Fruit fly (Drosophila melanogaster) whole organism, embryonic: ENCODE measurements around the gene CG12194.
A peak's percentile ranks its signal among the peaks of the same experiment; 100 is the strongest.

ENCODE experiments used
- B-H2 ChIP-seq: fragments of 200-800 bp; sonication (Bioruptor generic); optimal IDR thresholded peaks from 2 replicates; lab custom pipeline; 2018; ENCODE audit warnings: missing biosample characterization, mild to moderate bottlenecking, missing genetic modification characterization
- CG10267 ChIP-seq: fragments of 200-800 bp; sonication (Bioruptor generic); optimal IDR thresholded peaks from 2 replicates; lab custom pipeline; 2018; ENCODE audit warnings: missing biosample characterization, mild to moderate bottlenecking, missing genetic modification characterization, moderate library complexity
- CG11560 ChIP-seq: fragments of 200-800 bp; sonication (Bioruptor generic); IDR thresholded peaks from 3 replicates; pipeline ENCODE4 v1.3.6; 2022; ENCODE audit warnings: missing biosample characterization, missing genetic modification characterization
- CG12071 ChIP-seq: fragments of 200-800 bp; sonication (Bioruptor generic); optimal IDR thresholded peaks from 3 replicates; lab custom pipeline; 2018; ENCODE audit warnings: missing biosample characterization, mild to moderate bottlenecking, missing genetic modification characterization
- CG12236 ChIP-seq: fragments of 200-800 bp; sonication (Bioruptor generic); optimal IDR thresholded peaks from 2 replicates; lab custom pipeline; 2016; ENCODE audit warnings: missing biosample characterization, missing genetic modification characterization
- CG12299 ChIP-seq: fragments of 200-800 bp; sonication (Bioruptor generic); optimal IDR thresholded peaks from 2 replicates; lab custom pipeline; 2018; ENCODE audit warnings: missing biosample characterization, mild to moderate bottlenecking, missing genetic modification characterization
- CG1233 ChIP-seq: fragments of 200-800 bp; sonication (Bioruptor generic); optimal IDR thresholded peaks from 4 replicates; lab custom pipeline; 2018; ENCODE audit warnings: missing biosample characterization, mild to moderate bottlenecking, missing genetic modification characterization
- CG13296 ChIP-seq: fragments of 200-800 bp; sonication (Bioruptor generic); optimal IDR thresholded peaks from 3 replicates; lab custom pipeline; 2018; ENCODE audit warnings: missing biosample characterization, mild to moderate bottlenecking, missing genetic modification characterization
- CG13894 ChIP-seq: fragments of 200-800 bp; sonication (Bioruptor generic); optimal IDR thresholded peaks from 3 replicates; lab custom pipeline; 2018; ENCODE audit warnings: missing biosample characterization, mild to moderate bottlenecking, missing genetic modification characterization, moderate library complexity
- CG14050 ChIP-seq: fragments of 200-800 bp; sonication (Bioruptor generic); IDR thresholded peaks from 3 replicates; pipeline ENCODE4 v1.3.6; 2022; ENCODE audit warnings: missing biosample characterization, missing genetic modification characterization
- CG14441 ChIP-seq: fragments of 200-800 bp; sonication (Bioruptor generic); IDR thresholded peaks from 2 replicates; pipeline ENCODE4 v1.3.6; 2022; ENCODE audit warnings: missing biosample characterization, missing genetic modification characterization
- CG16813 ChIP-seq: fragments of 200-800 bp; sonication (Bioruptor generic); IDR thresholded peaks from 3 replicates; pipeline ENCODE4 v1.3.6; 2022; ENCODE audit warnings: missing biosample characterization, missing genetic modification characterization; ENCODE audit not compliant: partially characterized antibody
- CG17568 ChIP-seq: fragments of 200-800 bp; sonication (Bioruptor generic); optimal IDR thresholded peaks from 2 replicates; lab custom pipeline; 2018; ENCODE audit warnings: missing biosample characterization, mild to moderate bottlenecking, missing genetic modification characterization, moderate library complexity
- CG18619 ChIP-seq: fragments of 200-800 bp; sonication (Bioruptor generic); optimal IDR thresholded peaks from 3 replicates; lab custom pipeline; 2017; ENCODE audit warnings: missing biosample characterization, mild to moderate bottlenecking, missing genetic modification characterization
- CG2678 ChIP-seq: fragments of 200-800 bp; sonication (Bioruptor generic); optimal IDR thresholded peaks from 3 replicates; lab custom pipeline; 2019; ENCODE audit warnings: missing biosample characterization, mild to moderate bottlenecking, missing genetic modification characterization, moderate library complexity
- CG3065 ChIP-seq: fragments of 200-800 bp; sonication (Bioruptor generic); optimal IDR thresholded peaks from 2 replicates; lab custom pipeline; 2016; ENCODE audit warnings: missing biosample characterization, missing genetic modification characterization
- CG3281 ChIP-seq: fragments of 200-800 bp; sonication (Bioruptor generic); optimal IDR thresholded peaks from 3 replicates; lab custom pipeline; 2017; ENCODE audit warnings: missing biosample characterization, mild to moderate bottlenecking, missing genetic modification characterization
- CG34422 ChIP-seq: fragments of 200-800 bp; sonication (Bioruptor generic); IDR thresholded peaks from 3 replicates; pipeline ENCODE4 v1.3.6; 2022; ENCODE audit warnings: missing biosample characterization, missing genetic modification characterization
- CG6175 ChIP-seq: fragments of 200-800 bp; sonication (Bioruptor generic); IDR thresholded peaks from 3 replicates; pipeline ENCODE4 v1.3.6; 2022; ENCODE audit warnings: missing biosample characterization, missing genetic modification characterization
- CG6272 ChIP-seq: fragments of 200-800 bp; sonication (Bioruptor generic); IDR thresholded peaks from 2 replicates; pipeline ENCODE4 v1.3.6; 2022; ENCODE audit warnings: missing biosample characterization, missing genetic modification characterization
- CG8478 ChIP-seq: fragments of >200 bp; optimal IDR thresholded peaks from 2 replicates; lab custom pipeline; 2018
- CG8765 ChIP-seq: fragments of 200-800 bp; sonication (Bioruptor generic); IDR thresholded peaks from 2 replicates; pipeline ENCODE4 v1.3.6; 2022; ENCODE audit warnings: missing biosample characterization, missing genetic modification characterization
- CG9727 ChIP-seq: fragments of 200-800 bp; sonication (Bioruptor generic); optimal IDR thresholded peaks from 3 replicates; lab custom pipeline; 2017; ENCODE audit warnings: missing biosample characterization, mild to moderate bottlenecking, missing genetic modification characterization
- CoRest ChIP-seq: fragments of 200-800 bp; sonication (Bioruptor generic); optimal IDR thresholded peaks from 3 replicates; lab custom pipeline; 2018; ENCODE audit warnings: missing biosample characterization, mild to moderate bottlenecking, missing genetic modification characterization, moderate library complexity
- D ChIP-seq, 2 experiments: fragments of 200-800 bp in 1 of 2; fragments of >200 bp in 1 of 2; sonication (Bioruptor generic) in 1 of 2; optimal IDR thresholded peaks; 2 replicates in 1 of 2; 3 replicates in 1 of 2; lab custom pipeline; 2017; ENCODE audit warnings: mild to moderate bottlenecking in 1 of 2, missing biosample characterization in 1 of 2, missing genetic modification characterization in 1 of 2, missing genetic modification reagents in 1 of 2
- Dbx ChIP-seq: fragments of 200-800 bp; sonication (Bioruptor generic); IDR thresholded peaks from 3 replicates; pipeline ENCODE4 v1.3.6; 2022; ENCODE audit warnings: missing biosample characterization, missing genetic modification characterization
- H2.0 ChIP-seq: fragments of 200-800 bp; sonication (Bioruptor generic); IDR thresholded peaks from 2 replicates; pipeline ENCODE4 v1.3.6; 2022; ENCODE audit warnings: missing biosample characterization, missing genetic modification characterization
- Hmx ChIP-seq: fragments of 200-800 bp; sonication (Bioruptor generic); optimal IDR thresholded peaks from 2 replicates; lab custom pipeline; 2016; ENCODE audit warnings: missing biosample characterization, missing genetic modification characterization
- MTF-1 ChIP-seq: fragments of 200-800 bp; sonication (Bioruptor generic); optimal IDR thresholded peaks from 2 replicates; lab custom pipeline; 2018; ENCODE audit warnings: missing biosample characterization, mild to moderate bottlenecking, missing genetic modification characterization, borderline replicate concordance
- NFAT ChIP-seq: fragments of 200-800 bp; sonication (Bioruptor generic); IDR thresholded peaks from 2 replicates; pipeline ENCODE4 v1.3.6; 2022; ENCODE audit warnings: missing biosample characterization, missing genetic modification characterization
- Optix ChIP-seq: fragments of 200-800 bp; sonication (Bioruptor generic); IDR thresholded peaks from 3 replicates; pipeline ENCODE4 v1.3.6; 2022; ENCODE audit warnings: missing biosample characterization, missing genetic modification characterization
- ato ChIP-seq: fragments of 200-800 bp; sonication (Bioruptor generic); IDR thresholded peaks from 2 replicates; pipeline ENCODE4 v1.3.6; 2022; ENCODE audit warnings: missing biosample characterization, missing genetic modification characterization; ENCODE audit not compliant: partially characterized antibody
- caup ChIP-seq: fragments of 200-800 bp; sonication (Bioruptor generic); optimal IDR thresholded peaks from 3 replicates; lab custom pipeline; 2017; ENCODE audit warnings: missing biosample characterization, mild to moderate bottlenecking, missing genetic modification characterization, moderate library complexity; ENCODE audit not compliant: severe bottlenecking
- chn ChIP-seq: fragments of 200-800 bp; sonication (Bioruptor generic); optimal IDR thresholded peaks from 2 replicates; lab custom pipeline; 2016; ENCODE audit warnings: missing biosample characterization, missing genetic modification characterization
- her ChIP-seq: fragments of 200-800 bp; sonication (Bioruptor generic); optimal IDR thresholded peaks from 2 replicates; lab custom pipeline; 2016; ENCODE audit warnings: missing biosample characterization, missing genetic modification characterization
- hkb ChIP-seq, 2 experiments: fragments of 200-800 bp in 1 of 2; fragments of >200 bp in 1 of 2; sonication (Bioruptor generic) in 1 of 2; IDR thresholded peaks in 1 of 2; optimal IDR thresholded peaks in 1 of 2; 2 replicates each; pipeline versions ENCODE4 v1.3.6 to Lab custom; 2017 to 2022; ENCODE audit warnings: missing biosample characterization in 1 of 2, missing genetic modification characterization in 1 of 2
- jumu ChIP-seq: fragments of 200-800 bp; sonication (Bioruptor generic); optimal IDR thresholded peaks from 3 replicates; lab custom pipeline; 2016; ENCODE audit warnings: missing biosample characterization, missing genetic modification characterization
- knrl ChIP-seq: fragments of 200-800 bp; sonication (Bioruptor generic); IDR thresholded peaks from 3 replicates; pipeline ENCODE4 v1.3.6; 2022; ENCODE audit warnings: missing biosample characterization, missing genetic modification characterization; ENCODE audit not compliant: partially characterized antibody
- lab ChIP-seq: fragments of 200-800 bp; sonication (Bioruptor generic); optimal IDR thresholded peaks from 3 replicates; lab custom pipeline; 2017; ENCODE audit warnings: missing biosample characterization, missing genetic modification characterization, mild to moderate bottlenecking, moderate library complexity, missing genetic modification reagents
- luna ChIP-seq: fragments of 200-800 bp; sonication (Bioruptor generic); optimal IDR thresholded peaks from 2 replicates; lab custom pipeline; 2016; ENCODE audit warnings: missing biosample characterization, missing genetic modification characterization
- mld ChIP-seq: fragments of 200-800 bp; sonication (Bioruptor generic); IDR thresholded peaks from 3 replicates; pipeline ENCODE4 v1.3.6; 2022; ENCODE audit warnings: missing biosample characterization, missing genetic modification characterization; ENCODE audit not compliant: partially characterized antibody
- p53 ChIP-seq: fragments of 200-800 bp; sonication (Bioruptor generic); optimal IDR thresholded peaks from 2 replicates; lab custom pipeline; 2016; ENCODE audit warnings: missing biosample characterization, missing genetic modification characterization
- pan ChIP-seq, 4 experiments: fragments of >200 bp in 3 of 4; fragments of 200-800 bp in 1 of 4; sonication (Bioruptor generic) in 1 of 4; optimal IDR thresholded peaks in 3 of 4; IDR thresholded peaks in 1 of 4; 2 replicates each; pipeline versions ENCODE4 v1.3.6 to Lab custom; 2017 to 2022; ENCODE audit warnings: missing biosample characterization in 2 of 4, missing genetic modification characterization in 2 of 4, mixed read lengths in 1 of 4
- pnt ChIP-seq: fragments of 200-800 bp; sonication (Bioruptor generic); optimal IDR thresholded peaks from 3 replicates; lab custom pipeline; 2016; ENCODE audit warnings: missing biosample characterization, missing genetic modification characterization
- sima ChIP-seq: fragments of 200-800 bp; sonication (Bioruptor generic); optimal IDR thresholded peaks from 2 replicates; lab custom pipeline; 2016; ENCODE audit warnings: missing biosample characterization, missing genetic modification characterization
- tin ChIP-seq: fragments of 200-800 bp; sonication (Bioruptor generic); optimal IDR thresholded peaks from 3 replicates; lab custom pipeline; 2016; ENCODE audit warnings: missing biosample characterization, missing genetic modification characterization
- trem ChIP-seq: fragments of 200-800 bp; optimal IDR thresholded peaks from 3 replicates; lab custom pipeline; 2019; ENCODE audit warnings: missing biosample characterization, mild to moderate bottlenecking, missing genetic modification characterization, moderate library complexity
- vfl ChIP-seq: fragments of 200-800 bp; sonication (Bioruptor generic); optimal IDR thresholded peaks from 2 replicates; lab custom pipeline; 2016; ENCODE audit warnings: missing biosample characterization, missing genetic modification characterization
- zen2 ChIP-seq: fragments of 200-800 bp; sonication (Bioruptor generic); IDR thresholded peaks from 3 replicates; pipeline ENCODE4 v1.3.6; 2022; ENCODE audit warnings: missing biosample characterization, missing genetic modification characterization; ENCODE audit not compliant: partially characterized antibody

The CG12194 gene

DNA sequence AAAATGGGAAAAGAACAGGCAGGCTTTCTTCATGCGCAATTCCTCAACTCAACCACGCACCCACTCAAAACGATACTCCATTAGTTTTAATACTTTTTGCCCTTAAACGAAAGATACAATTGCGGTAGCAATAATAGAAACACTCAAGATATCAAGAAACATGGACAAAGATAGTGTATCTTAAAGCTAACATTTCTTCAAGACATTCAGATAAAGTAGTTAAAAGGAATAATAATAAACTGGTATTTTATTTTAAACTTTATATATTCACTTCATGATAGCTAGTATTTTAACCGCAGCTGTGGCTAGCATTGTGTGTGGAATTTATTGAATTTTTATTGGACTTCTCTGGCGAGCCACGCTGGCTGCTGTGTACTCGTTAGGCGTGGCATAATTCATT, 18.0 kb downstream of the CG12194 start (continued):
- TF ChIP-seq pan (optimal IDR thresholded peaks at IDR 0.05; lab: Kevin White, UChicago) (no peak), pan (GFP tag; optimal IDR thresholded peaks at IDR 0.05 in 1 of 2, IDR thresholded peaks at IDR 0.05 in 1 of 2) (peak in 1 of 2 experiments; percentile 77), CG3281 (GFP tag; lab: Kevin White, UChicago) (peak; percentile 62), CG1233 (GFP tag; lab: Kevin White, UChicago) (peak; percentile 64), CG13296 (GFP tag; lab: Kevin White, UChicago) (peak; percentile 53), sima (no peak), her (GFP tag; lab: Kevin White, UChicago) (no peak), CG6272 (GFP tag; lab: Robert Waterston, UW) (0 out of 2 replicates have a peak, but pooled peaks have one; percentile 29), CG8765 (GFP tag; lab: Robert Waterston, UW) (no peak), luna (GFP tag; lab: Kevin White, UChicago) (no peak), Dbx (GFP tag; lab: Robert Waterston, UW) (0 out of 3 replicates have a peak, but pooled peaks have one; percentile 29), p53 (GFP tag; lab: Kevin White, UChicago) (no peak), NFAT (no peak), vfl (GFP tag; lab: Kevin White, UChicago) (no peak), CG12299 (tag; lab: Kevin White, UChicago) (no peak), H2.0 (peak; percentile 4; the same call in 1 of the 2 replicates), CG2678 (peak; percentile 84), tin (GFP tag; lab: Kevin White, UChicago) (peak; percentile 34), B-H2 (GFP tag; lab: Kevin White, UChicago) (no peak), Hmx (GFP tag; lab: Kevin White, UChicago) (no peak), zen2 (GFP tag; lab: Robert Waterston, UW) (no peak), MTF-1 (GFP tag; lab: Kevin White, UChicago) (no peak), mld (GFP tag; lab: Robert Waterston, UW) (no peak), CG6175 (no peak), CG8478 (lab: Kevin White, UChicago) (no peak), CG12071 (peak; percentile 52), CG14441 (GFP tag; lab: Robert Waterston, UW) (peak; percentile 63), CG17568 (GFP tag; lab: Kevin White, UChicago) (peak; percentile 56), CG16813 (GFP tag; lab: Robert Waterston, UW) (no peak), CG14050 (GFP tag; lab: Robert Waterston, UW) (peak; percentile 43; the same call in 1 of the 3 replicates), CG12236 (GFP tag; lab: Kevin White, UChicago) (no peak), Optix (GFP tag; lab: Robert Waterston, UW) (no peak), CG3065 (GFP tag; lab: Kevin White, UChicago) (no peak), CG11560 (no peak), trem (tag; lab: Kevin White, UChicago) (peak; percentile 67), CG13894 (peak; percentile 35), hkb (optimal IDR thresholded peaks at IDR 0.05; lab: Kevin White, UChicago) (no peak), hkb (GFP tag; IDR thresholded peaks at IDR 0.05; lab: Robert Waterston, UW) (peak; percentile 68), caup (GFP tag; lab: Kevin White, UChicago) (peak; percentile 30), lab (GFP tag; lab: Kevin White, UChicago) (peak; percentile 82), jumu (GFP tag; lab: Kevin White, UChicago) (no peak), pnt (GFP tag; lab: Kevin White, UChicago) (peak; percentile 31), CG10267 (tag; lab: Kevin White, UChicago) (peak; percentile 72), knrl (GFP tag; lab: Robert Waterston, UW) (no peak), chn (GFP tag; lab: Kevin White, UChicago) (peak; percentile 20), CG34422 (GFP tag; lab: Robert Waterston, UW) (peak; percentile 68), CoRest (tag; lab: Kevin White, UChicago) (peak; percentile 57), CG9727 (GFP tag; lab: Kevin White, UChicago) (peak; percentile 48), ato (no peak), D (optimal IDR thresholded peaks at IDR 0.05; lab: Kevin White, UChicago) (no peak), D (GFP tag; optimal IDR thresholded peaks at IDR 0.05; lab: Kevin White, UChicago) (peak; percentile 61), CG18619 (GFP tag; lab: Kevin White, UChicago) (peak; percentile 5)
